Worm (Caenorhabditis elegans) whole organism, late embryonic: ENCODE measurements around the gene K11D12.14.
A peak's percentile ranks its signal among the peaks of the same experiment; 100 is the strongest.

ENCODE experiments used
- C08G9.2 ChIP-seq: sonication (generic microtip); optimal IDR thresholded peaks from 2 replicates; lab custom pipeline; 2016; ENCODE audit warnings: mild to moderate bottlenecking, missing genetic modification characterization, moderate library complexity, missing compliant biosample characterization
- C38D4.7 ChIP-seq: fragments of 200-800 bp; sonication (Bioruptor generic); optimal IDR thresholded peaks from 2 replicates; lab custom pipeline; 2018; ENCODE audit warnings: mild to moderate bottlenecking, missing genetic modification characterization, moderate library complexity, missing compliant biosample characterization
- F13H6.1 ChIP-seq: sonication (generic microtip); optimal IDR thresholded peaks from 2 replicates; lab custom pipeline; 2016; ENCODE audit warnings: missing genetic modification characterization, missing compliant biosample characterization
- K09A11.1 ChIP-seq: sonication (generic microtip); optimal IDR thresholded peaks from 2 replicates; lab custom pipeline; 2017; ENCODE audit warnings: antibody characterized with exemption, mild to moderate bottlenecking, missing genetic modification characterization, missing compliant biosample characterization; ENCODE audit not compliant: insufficient read depth
- T23F11.4 ChIP-seq: fragments of 200-800 bp; sonication (Bioruptor generic); optimal IDR thresholded peaks from 2 replicates; lab custom pipeline; 2018; ENCODE audit warnings: mild to moderate bottlenecking, missing genetic modification characterization, missing compliant biosample characterization
- ahr-1 ChIP-seq: sonication (generic microtip); optimal IDR thresholded peaks from 2 replicates; lab custom pipeline; 2016; ENCODE audit warnings: missing genetic modification characterization, missing compliant biosample characterization
- ceh-18 ChIP-seq: sonication (generic microtip); optimal IDR thresholded peaks from 2 replicates; lab custom pipeline; 2016; ENCODE audit warnings: missing genetic modification characterization, missing compliant biosample characterization
- ceh-2 ChIP-seq: sonication (generic microtip); optimal IDR thresholded peaks from 2 replicates; lab custom pipeline; 2016; ENCODE audit warnings: missing genotype, missing genetic modification characterization, missing compliant biosample characterization
- ceh-22 ChIP-seq: sonication (generic microtip); optimal IDR thresholded peaks from 2 replicates; lab custom pipeline; 2017; ENCODE audit warnings: missing biosample characterization, missing genetic modification characterization
- ceh-30 ChIP-seq: fragments of 150-350 bp; optimal IDR thresholded peaks from 2 replicates; lab custom pipeline; 2014; ENCODE audit warnings: missing biosample characterization, missing genetic modification characterization
- ceh-45 ChIP-seq: fragments of 200-800 bp; sonication (Bioruptor generic); IDR thresholded peaks from 2 replicates; pipeline ENCODE4 v1.3.6; 2022; ENCODE audit warnings: missing genetic modification reagents, missing genetic modification characterization, missing compliant biosample characterization
- ceh-6 ChIP-seq: fragments of 200-800 bp; sonication (Bioruptor generic); optimal IDR thresholded peaks from 2 replicates; lab custom pipeline; 2018; ENCODE audit warnings: mild to moderate bottlenecking, missing genetic modification characterization, missing compliant biosample characterization
- che-1 ChIP-seq: sonication (generic microtip); optimal IDR thresholded peaks from 2 replicates; lab custom pipeline; 2016; ENCODE audit warnings: mild to moderate bottlenecking, missing genetic modification characterization, missing compliant biosample characterization
- elt-4 ChIP-seq: sonication (generic microtip); optimal IDR thresholded peaks from 2 replicates; lab custom pipeline; 2016; ENCODE audit warnings: missing genetic modification characterization, missing compliant biosample characterization
- eyg-1 ChIP-seq: sonication (generic microtip); optimal IDR thresholded peaks from 2 replicates; lab custom pipeline; 2016; ENCODE audit warnings: missing genotype, missing genetic modification characterization, missing compliant biosample characterization
- fkh-6 ChIP-seq: sonication (generic microtip); optimal IDR thresholded peaks from 2 replicates; lab custom pipeline; 2016; ENCODE audit warnings: missing genetic modification characterization, missing compliant biosample characterization
- hlh-30 ChIP-seq: sonication (generic microtip); optimal IDR thresholded peaks from 2 replicates; lab custom pipeline; 2017; ENCODE audit warnings: antibody characterized with exemption, missing genetic modification characterization, missing compliant biosample characterization; ENCODE audit not compliant: insufficient read depth
- hlh-6 ChIP-seq: sonication (generic microtip); optimal IDR thresholded peaks from 2 replicates; lab custom pipeline; 2016; ENCODE audit warnings: missing genotype, missing genetic modification characterization, missing compliant biosample characterization
- hlh-8 ChIP-seq: sonication (generic microtip); optimal IDR thresholded peaks from 2 replicates; lab custom pipeline; 2016; ENCODE audit warnings: missing genotype, missing genetic modification characterization, missing compliant biosample characterization
- lin-11 ChIP-seq: fragments of 200-800 bp; sonication (Bioruptor generic); optimal IDR thresholded peaks from 2 replicates; lab custom pipeline; 2018; ENCODE audit warnings: mild to moderate bottlenecking, missing genetic modification characterization, missing compliant biosample characterization
- madf-2 ChIP-seq: sonication (generic microtip); optimal IDR thresholded peaks from 2 replicates; lab custom pipeline; 2017; ENCODE audit warnings: missing genetic modification characterization, missing compliant biosample characterization
- nhr-232 ChIP-seq: sonication (generic microtip); optimal IDR thresholded peaks from 2 replicates; lab custom pipeline; 2016; ENCODE audit warnings: missing genetic modification characterization, missing compliant biosample characterization
- npax-4 ChIP-seq: sonication (generic microtip); optimal IDR thresholded peaks from 2 replicates; lab custom pipeline; 2016; ENCODE audit warnings: missing genetic modification characterization, missing compliant biosample characterization
- odd-2 ChIP-seq: sonication (generic microtip); optimal IDR thresholded peaks from 2 replicates; lab custom pipeline; 2017; ENCODE audit warnings: antibody characterized with exemption, mild to moderate bottlenecking, missing genetic modification characterization, missing compliant biosample characterization
- pat-9 ChIP-seq: fragments of 200-800 bp; sonication (Bioruptor generic); optimal IDR thresholded peaks from 2 replicates; lab custom pipeline; 2018; ENCODE audit warnings: mild to moderate bottlenecking, missing genetic modification characterization, moderate library complexity, missing compliant biosample characterization
- pax-1 ChIP-seq: fragments of 150-350 bp; optimal IDR thresholded peaks from 2 replicates; lab custom pipeline; 2014; ENCODE audit warnings: missing biosample characterization, missing genetic modification characterization
- pha-2 ChIP-seq: sonication (generic microtip); optimal IDR thresholded peaks from 2 replicates; lab custom pipeline; 2017; ENCODE audit warnings: mild to moderate bottlenecking, missing genetic modification characterization, missing compliant biosample characterization
- pha-4 ChIP-seq: fragments of 150-350 bp; optimal IDR thresholded peaks from 2 replicates; lab custom pipeline; 2018; ENCODE audit warnings: missing biosample characterization, missing genetic modification reagents, missing genetic modification characterization
- pros-1 ChIP-seq: fragments of 150-350 bp; optimal IDR thresholded peaks from 2 replicates; lab custom pipeline; 2014; ENCODE audit warnings: missing biosample characterization, missing genetic modification reagents, missing genetic modification characterization
- rnt-1 ChIP-seq: sonication (generic microtip); optimal IDR thresholded peaks from 2 replicates; lab custom pipeline; 2016; ENCODE audit warnings: missing genetic modification characterization, missing compliant biosample characterization
- sox-2 ChIP-seq: fragments of 200-800 bp; sonication (Bioruptor generic); IDR thresholded peaks from 2 replicates; pipeline ENCODE4 v1.3.6; 2022; ENCODE audit warnings: missing genetic modification reagents, missing genetic modification characterization, missing compliant biosample characterization
- sox-4 ChIP-seq: sonication (generic microtip); optimal IDR thresholded peaks from 2 replicates; lab custom pipeline; 2017; ENCODE audit warnings: mild to moderate bottlenecking, missing genetic modification characterization, inconsistent platforms, missing compliant biosample characterization
- syd-9 ChIP-seq: sonication (generic microtip); optimal IDR thresholded peaks from 2 replicates; lab custom pipeline; 2016; ENCODE audit warnings: mild to moderate bottlenecking, missing genetic modification characterization, moderate library complexity, missing compliant biosample characterization
- tbx-2 ChIP-seq: sonication (generic microtip); optimal IDR thresholded peaks from 2 replicates; lab custom pipeline; 2016; ENCODE audit warnings: missing genetic modification characterization, missing compliant biosample characterization
- unc-3 ChIP-seq, 2 experiments: fragments of 200-800 bp in 1 of 2; sonication (Bioruptor generic) in 1 of 2; sonication (generic microtip) in 1 of 2; conservative IDR thresholded peaks in 1 of 2; optimal IDR thresholded peaks in 1 of 2; 2 replicates each; pipeline versions ENCODE4 v1.3.6 to Lab custom; 2016 to 2022; ENCODE audit warnings: missing compliant biosample characterization in 2 of 2, missing genetic modification characterization in 2 of 2, missing genetic modification reagents in 1 of 2
- unc-42 ChIP-seq: sonication (generic microtip); optimal IDR thresholded peaks from 2 replicates; lab custom pipeline; 2016; ENCODE audit warnings: missing genotype, missing genetic modification characterization, missing compliant biosample characterization

The K11D12.14 gene

DNA sequence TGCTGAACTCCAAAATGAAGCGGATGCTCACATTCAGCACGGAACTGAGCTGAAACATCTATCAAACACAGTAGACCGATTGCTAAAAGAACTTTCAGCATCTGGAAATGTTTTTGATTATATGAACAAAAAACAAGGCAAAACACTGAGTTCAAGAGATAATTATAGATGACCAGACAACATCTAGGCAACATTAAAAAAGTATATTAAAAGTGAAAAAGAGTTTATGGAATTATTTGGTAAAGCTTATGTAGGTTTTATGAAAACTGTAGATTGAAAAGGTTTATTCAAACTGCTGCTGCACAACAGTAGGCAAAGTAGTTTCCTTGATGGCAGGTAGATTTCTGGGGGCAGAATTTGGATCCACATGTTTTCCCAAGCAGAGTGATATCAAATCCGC lies 13.1 kb upstream of the K11D12.14 start, which contains the start of gene K11D12.7:
K11D12.7 (minus strand) TSS at position 101 of the 400 bp plus-strand sequence.
- TF ChIP-seq ceh-30 (tag; lab: Kevin White, UChicago) (no peak), sox-4 (no peak), sox-2 (GFP tag; lab: Robert Waterston, UW) (no peak), C08G9.2 (tag; lab: Kevin White, UChicago) (no peak), elt-4 (tag; lab: Kevin White, UChicago) (no peak), K09A11.1 (no peak), rnt-1 (tag; lab: Kevin White, UChicago) (no peak), npax-4 (tag; lab: Kevin White, UChicago) (no peak), unc-42 (tag; lab: Kevin White, UChicago) (no peak), ceh-45 (GFP tag; lab: Robert Waterston, UW) (no peak), ceh-2 (tag; lab: Kevin White, UChicago) (no peak), unc-3 (GFP tag; conservative IDR thresholded peaks at IDR 0.05; lab: Robert Waterston, UW) (no peak), unc-3 (tag; optimal IDR thresholded peaks at IDR 0.05; lab: Kevin White, UChicago) (no peak)

DNA sequence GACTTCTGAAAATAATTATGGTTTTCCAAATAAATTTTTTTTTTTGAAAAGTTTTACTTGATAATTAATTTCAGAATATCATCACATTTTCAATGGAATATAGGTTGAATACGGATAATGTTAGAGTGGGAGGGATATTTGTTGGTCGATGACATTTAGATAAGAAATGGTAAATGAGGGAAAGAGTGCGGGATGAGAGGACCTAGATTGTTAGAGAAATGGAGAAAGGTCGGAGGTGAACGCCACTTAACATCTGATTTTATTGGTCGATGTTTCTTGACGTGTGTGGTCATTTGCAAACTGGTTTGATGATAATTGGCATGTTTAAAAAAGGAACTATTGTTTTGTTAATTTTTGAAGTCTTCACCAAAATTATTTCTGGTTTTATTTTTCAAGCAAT lies 11.0 kb upstream of the K11D12.14 start:
- TF ChIP-seq eyg-1, result no peak
- no peak for TF ChIP-seq F13H6.1 (tag; lab: Kevin White, UChicago)

- TF ChIP-seq hlh-8 (peak; percentile 75), T23F11.4 (no peak)
Observed at ce11 chrV:5039559-5039958, 9.9 kb upstream of the K11D12.14 start, which contains the start of gene K11D12.11. Gene K11D12.11, minus strand, starts transcription at chrV:5039600.

- TF ChIP-seq tbx-2 (no peak), hlh-8 (no peak), pros-1 (tag; lab: Kevin White, UChicago) (no peak), syd-9 (tag; lab: Kevin White, UChicago) (no peak), pax-1 (tag; lab: Kevin White, UChicago) (no peak), ahr-1 (tag; lab: Kevin White, UChicago) (no peak), ceh-6 (GFP tag; lab: Kevin White, UChicago) (no peak), C38D4.7 (GFP tag; lab: Kevin White, UChicago) (no peak), pat-9 (tag; lab: Kevin White, UChicago) (no peak), hlh-30 (tag; lab: Kevin White, UChicago) (no peak), ceh-22 (tag; lab: Kevin White, UChicago) (no peak), ceh-18 (tag; lab: Kevin White, UChicago) (no peak)
Observed at ce11 chrV:5040925-5041324, 8.5 kb upstream of the K11D12.14 start, which contains the start of gene K11D12.8. Gene K11D12.8, minus strand, starts transcription at chrV:5041001.

DNA sequence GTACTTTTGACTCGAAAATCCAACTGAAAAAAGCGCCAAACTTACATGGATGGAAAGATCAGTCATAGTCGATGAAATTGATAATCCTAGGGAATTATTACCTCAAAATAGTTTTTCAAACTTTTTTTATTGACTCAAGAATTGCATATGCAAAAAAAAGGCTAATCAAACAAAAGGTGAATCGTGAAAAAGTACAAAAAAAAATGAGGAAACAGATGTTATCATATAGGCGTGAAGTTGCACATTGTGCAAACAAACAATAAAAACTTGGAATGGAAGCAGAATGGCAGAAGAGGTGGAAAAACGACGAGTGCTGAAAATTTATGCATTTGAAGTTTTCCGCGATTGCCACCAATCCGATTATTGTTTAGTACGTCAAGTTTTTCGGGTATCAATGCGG lies 3.3 kb upstream of the K11D12.14 start, which contains the start of gene exc-14:
exc-14 (minus strand) TSS at position 101 of the 400 bp plus-strand sequence.
- TF ChIP-seq pha-4 (tag; lab: Kevin White, UChicago) (no peak), ceh-18 (tag; lab: Kevin White, UChicago) (no peak), odd-2 (tag; lab: Kevin White, UChicago) (no peak), hlh-6 (no peak), sox-4 (no peak), nhr-232 (no peak), syd-9 (tag; lab: Kevin White, UChicago) (no peak), T23F11.4 (no peak), ceh-30 (tag; lab: Kevin White, UChicago) (no peak), fkh-6 (tag; lab: Kevin White, UChicago) (no peak), che-1 (tag; lab: Kevin White, UChicago) (no peak), pros-1 (tag; lab: Kevin White, UChicago) (no peak), lin-11 (tag; lab: Kevin White, UChicago) (no peak), madf-2 (tag; lab: Kevin White, UChicago) (no peak), ceh-45 (GFP tag; lab: Robert Waterston, UW) (no peak), pha-2 (tag; lab: Kevin White, UChicago) (no peak)
